Worm (Caenorhabditis elegans) whole organism, midembryonic: ENCODE measurements around the gene dao-2.

ENCODE experiments used
- T22C8.4 ChIP-seq: fragments of 200-800 bp; sonication (Bioruptor generic); IDR thresholded peaks from 2 replicates; pipeline ENCODE4 v1.3.6; 2022; ENCODE audit warnings: missing genetic modification characterization, missing compliant biosample characterization
- cog-1 ChIP-seq: sonication (generic microtip); optimal IDR thresholded peaks from 2 replicates; lab custom pipeline; 2016; ENCODE audit warnings: missing genetic modification characterization, missing compliant biosample characterization
- flt-1 ChIP-seq: fragments of 200-800 bp; sonication (Bioruptor generic); IDR thresholded peaks from 2 replicates; pipeline ENCODE4 v1.3.6; 2022; ENCODE audit warnings: missing genetic modification characterization, missing compliant biosample characterization
- med-1 ChIP-seq: sonication (generic microtip); optimal IDR thresholded peaks from 2 replicates; lab custom pipeline; 2017; ENCODE audit warnings: missing genetic modification characterization, mild to moderate bottlenecking, missing compliant biosample characterization, antibody characterized with exemption, missing genetic modification reagents; ENCODE audit not compliant: insufficient read depth
- ref-1 ChIP-seq: fragments of 200-800 bp; sonication (Bioruptor generic); conservative IDR thresholded peaks from 2 replicates; pipeline ENCODE4 v1.3.6; 2022; ENCODE audit warnings: missing genetic modification reagents, missing genetic modification characterization, missing compliant biosample characterization
- tab-1 ChIP-seq: fragments of 200-800 bp; sonication (Bioruptor generic); IDR thresholded peaks from 2 replicates; pipeline ENCODE4 v1.3.6; 2022; ENCODE audit warnings: missing genetic modification characterization, missing compliant biosample characterization
- ztf-23 ChIP-seq: fragments of 200-800 bp; sonication (Bioruptor generic); IDR thresholded peaks from 2 replicates; pipeline ENCODE4 v1.3.6; 2022; ENCODE audit warnings: missing genetic modification reagents, missing genetic modification characterization, missing compliant biosample characterization
- ztf-29 ChIP-seq: fragments of 200-800 bp; sonication (Bioruptor generic); IDR thresholded peaks from 2 replicates; pipeline ENCODE4 v1.3.6; 2022; ENCODE audit warnings: missing genetic modification reagents, missing genetic modification characterization, missing compliant biosample characterization

DNA sequence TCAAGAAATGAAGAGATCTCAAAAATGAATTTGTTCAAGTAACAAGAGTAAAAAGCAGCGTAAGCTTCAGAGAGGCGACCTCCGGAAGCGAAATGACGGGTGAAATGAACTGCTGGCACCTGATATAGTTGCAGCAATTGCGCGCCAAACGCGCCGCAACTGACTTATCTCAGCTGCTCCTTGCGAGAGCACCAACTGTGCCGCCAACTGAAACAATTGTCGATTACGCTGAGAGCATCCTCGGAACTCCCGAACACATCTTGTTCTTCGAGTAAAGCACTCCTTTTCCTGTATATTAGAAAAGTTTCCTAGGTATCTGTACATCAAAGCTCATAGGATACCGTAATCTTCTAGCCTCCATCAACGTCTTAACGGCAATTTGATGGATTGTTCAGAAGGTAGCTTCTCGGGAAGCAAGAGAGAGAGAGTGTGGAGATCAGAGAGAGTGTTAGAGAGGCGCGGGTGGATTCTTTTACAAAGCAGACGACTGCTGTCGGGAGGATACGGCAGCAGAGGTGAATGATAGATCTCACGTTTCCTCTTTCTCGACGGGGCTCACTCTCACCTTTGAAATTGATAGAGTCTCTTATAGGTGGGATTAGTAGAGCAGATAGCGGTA, 42.7 kb upstream of the dao-2 start:
- TF ChIP-seq med-1 (GFP tag; lab: Kevin White, UChicago) = no peak
- no peak for TF ChIP-seq tab-1 (GFP tag; lab: Robert Waterston, UW)
- TF ChIP-seq ref-1 = no peak
- no peak for TF ChIP-seq ztf-29 (GFP tag; lab: Robert Waterston, UW)
- no peak for TF ChIP-seq ztf-23 (GFP tag; lab: Robert Waterston, UW)
- no peak for TF ChIP-seq cog-1 (tag; lab: Kevin White, UChicago)
- TF ChIP-seq flt-1 (GFP tag; lab: Robert Waterston, UW) = no peak
- TF ChIP-seq T22C8.4 = no peak
